Worm (Caenorhabditis elegans) whole organism, L4 larva: ENCODE results near the gene F19B10.1.
A peak's percentile ranks its signal among the peaks of the same experiment; 100 is the strongest.

Source experiments
- F10B5.3 ChIP-seq: sonication (generic microtip); optimal IDR thresholded peaks from 2 replicates; lab custom pipeline; 2016; ENCODE audit warnings: mild to moderate bottlenecking, missing genetic modification characterization, missing compliant biosample characterization
- F49E8.2 ChIP-seq: sonication (generic microtip); optimal IDR thresholded peaks from 2 replicates; lab custom pipeline; 2016; ENCODE audit warnings: missing compliant biosample characterization, mild to moderate bottlenecking, missing genetic modification characterization, borderline replicate concordance
- Y5F2A.4 ChIP-seq: fragments of 200-800 bp; sonication (Bioruptor generic); optimal IDR thresholded peaks from 2 replicates; lab custom pipeline; 2018; ENCODE audit warnings: mild to moderate bottlenecking, missing genetic modification characterization, missing compliant biosample characterization
- ZK337.2 ChIP-seq: fragments of 200-800 bp; sonication (Bioruptor generic); IDR thresholded peaks from 2 replicates; pipeline ENCODE4 v1.3.6; 2022; ENCODE audit warnings: missing genetic modification reagents, missing genetic modification characterization, missing compliant biosample characterization
- ceh-28 ChIP-seq: fragments of 150-350 bp; optimal IDR thresholded peaks from 2 replicates; lab custom pipeline; 2014; ENCODE audit warnings: missing biosample characterization, missing genetic modification reagents, missing genetic modification characterization
- ceh-44 ChIP-seq: fragments of 200-800 bp; sonication (Bioruptor generic); IDR thresholded peaks from 2 replicates; pipeline ENCODE4 v1.3.6; 2022; ENCODE audit warnings: missing genetic modification reagents, missing genetic modification characterization, missing compliant biosample characterization
- ceh-82 ChIP-seq: sonication (generic microtip); optimal IDR thresholded peaks from 2 replicates; lab custom pipeline; 2017; ENCODE audit warnings: missing biosample characterization, missing genetic modification characterization
- ces-1 ChIP-seq: fragments of 150-350 bp; sonication (generic microtip); optimal IDR thresholded peaks from 4 replicates; lab custom pipeline; 2014; ENCODE audit warnings: missing biosample characterization, missing genetic modification reagents, missing genetic modification characterization
- cey-2 ChIP-seq: sonication (generic microtip); optimal IDR thresholded peaks from 3 replicates; lab custom pipeline; 2017; ENCODE audit warnings: missing genetic modification characterization, mild to moderate bottlenecking, missing compliant biosample characterization, antibody characterized with exemption, borderline replicate concordance; ENCODE audit not compliant: insufficient read depth
- daf-12 ChIP-seq: fragments of 150-350 bp; optimal IDR thresholded peaks from 2 replicates; lab custom pipeline; 2014; ENCODE audit warnings: missing biosample characterization, missing genetic modification reagents, missing genetic modification characterization
- daf-16 ChIP-seq, 3 experiments: sonication (generic microtip); optimal IDR thresholded peaks; 2 replicates each; lab custom pipeline; 2016 to 2017; ENCODE audit warnings: missing genetic modification characterization in 3 of 3, missing genetic modification reagents in 3 of 3, mild to moderate bottlenecking in 2 of 3, missing compliant biosample characterization in 2 of 3, missing biosample characterization in 1 of 3, moderate library complexity in 1 of 3
- daf-19 ChIP-seq: fragments of 200-800 bp; sonication (Bioruptor generic); conservative IDR thresholded peaks from 2 replicates; pipeline ENCODE4 v1.3.6; 2022; ENCODE audit warnings: missing genetic modification characterization, missing compliant biosample characterization
- dmd-9 ChIP-seq: fragments of 200-800 bp; sonication (Bioruptor generic); IDR thresholded peaks from 2 replicates; pipeline ENCODE4 v1.3.6; 2022; ENCODE audit warnings: missing genetic modification reagents, missing genetic modification characterization, missing compliant biosample characterization
- fkh-10 ChIP-seq: fragments of 150-350 bp; optimal IDR thresholded peaks from 2 replicates; lab custom pipeline; 2014; ENCODE audit warnings: missing biosample characterization, missing genetic modification reagents, missing genetic modification characterization
- gei-8 ChIP-seq: fragments of 200-800 bp; sonication (Bioruptor generic); optimal IDR thresholded peaks from 2 replicates; lab custom pipeline; 2018; ENCODE audit warnings: mild to moderate bottlenecking, missing genetic modification characterization, missing compliant biosample characterization
- hlh-30 ChIP-seq: sonication (generic microtip); optimal IDR thresholded peaks from 2 replicates; lab custom pipeline; 2017; ENCODE audit warnings: antibody characterized with exemption, mild to moderate bottlenecking, missing genetic modification characterization, missing compliant biosample characterization; ENCODE audit not compliant: insufficient read depth
- lin-13 ChIP-seq: fragments of 150-350 bp; optimal IDR thresholded peaks from 2 replicates; lab custom pipeline; 2014; ENCODE audit warnings: missing biosample characterization, missing genetic modification reagents, missing genetic modification characterization
- lin-15B ChIP-seq: fragments of 150-350 bp; sonication (generic microtip); optimal IDR thresholded peaks from 3 replicates; lab custom pipeline; 2014; ENCODE audit warnings: missing biosample characterization, missing genetic modification characterization
- lin-29 ChIP-seq: fragments of 200-800 bp; sonication (Bioruptor generic); IDR thresholded peaks from 2 replicates; pipeline ENCODE4 v1.3.6; 2022; ENCODE audit warnings: missing genetic modification reagents, missing genetic modification characterization, missing compliant biosample characterization
- lin-39 ChIP-seq: fragments of 150-350 bp; optimal IDR thresholded peaks from 2 replicates; lab custom pipeline; 2014; ENCODE audit warnings: missing biosample characterization, missing genetic modification reagents, missing genetic modification characterization
- madf-5 ChIP-seq, 2 experiments: fragments of 200-800 bp; sonication (Bioruptor generic); IDR thresholded peaks; 2 replicates each; pipeline ENCODE4 v1.3.6; 2022; ENCODE audit warnings: missing compliant biosample characterization in 2 of 2, missing genetic modification characterization in 2 of 2
- mdl-1 ChIP-seq, 2 experiments: fragments of 150-350 bp in 1 of 2; sonication (generic microtip) in 1 of 2; optimal IDR thresholded peaks; 2 replicates each; lab custom pipeline; 2014 to 2017; ENCODE audit warnings: missing biosample characterization in 2 of 2, missing genetic modification characterization in 2 of 2
- mes-2 ChIP-seq: sonication (generic microtip); optimal IDR thresholded peaks from 2 replicates; lab custom pipeline; 2016; ENCODE audit warnings: missing genotype, mild to moderate bottlenecking, missing genetic modification characterization, missing compliant biosample characterization; ENCODE audit not compliant: poor library complexity, severe bottlenecking
- mxl-3 ChIP-seq: fragments of 200-800 bp; sonication (Bioruptor generic); optimal IDR thresholded peaks from 2 replicates; lab custom pipeline; 2018; ENCODE audit warnings: mild to moderate bottlenecking, missing genetic modification characterization, missing compliant biosample characterization
- nhr-111 ChIP-seq: fragments of 200-800 bp; sonication (Bioruptor generic); optimal IDR thresholded peaks from 2 replicates; lab custom pipeline; 2018; ENCODE audit warnings: mild to moderate bottlenecking, missing genetic modification characterization, missing compliant biosample characterization
- nhr-28 ChIP-seq: fragments of 150-350 bp; optimal IDR thresholded peaks from 2 replicates; lab custom pipeline; 2014; ENCODE audit warnings: missing biosample characterization, missing genetic modification characterization
- nhr-76 ChIP-seq: fragments of 150-350 bp; optimal IDR thresholded peaks from 2 replicates; lab custom pipeline; 2014; ENCODE audit warnings: missing biosample characterization, missing genetic modification characterization
- nhr-77 ChIP-seq: fragments of 150-350 bp; optimal IDR thresholded peaks from 2 replicates; lab custom pipeline; 2014; ENCODE audit warnings: missing biosample characterization, missing genetic modification characterization
- sdz-12 ChIP-seq: fragments of 200-800 bp; sonication (Bioruptor generic); optimal IDR thresholded peaks from 2 replicates; lab custom pipeline; 2018; ENCODE audit warnings: mild to moderate bottlenecking, missing genetic modification characterization, missing compliant biosample characterization
- tag-97 ChIP-seq: fragments of 200-800 bp; sonication (Bioruptor generic); IDR thresholded peaks from 2 replicates; pipeline ENCODE4 v1.3.6; 2022; ENCODE audit warnings: missing genetic modification characterization, missing compliant biosample characterization
- tra-1 ChIP-seq: fragments of 200-800 bp; sonication (Bioruptor generic); IDR thresholded peaks from 2 replicates; pipeline ENCODE4 v1.3.6; 2022; ENCODE audit warnings: missing genetic modification reagents, missing genetic modification characterization, missing compliant biosample characterization
- unc-39 ChIP-seq: sonication (generic microtip); optimal IDR thresholded peaks from 2 replicates; lab custom pipeline; 2017; ENCODE audit warnings: missing biosample characterization, missing genetic modification characterization
- unc-62 ChIP-seq, 3 experiments: fragments of 150-350 bp in 1 of 3; sonication (generic microtip); optimal IDR thresholded peaks in 2 of 3; peaks in 1 of 3; 1 replicate in 1 of 3; 2 replicates in 2 of 3; lab custom pipeline; 2014 to 2017; ENCODE audit warnings: missing biosample characterization in 3 of 3, missing genetic modification characterization in 3 of 3, missing genetic modification reagents in 3 of 3, missing genotype in 1 of 3
- zfp-2 ChIP-seq: sonication (generic microtip); optimal IDR thresholded peaks from 2 replicates; lab custom pipeline; 2016; ENCODE audit warnings: mild to moderate bottlenecking, missing genetic modification characterization, missing compliant biosample characterization

The F19B10.1 gene

DNA sequence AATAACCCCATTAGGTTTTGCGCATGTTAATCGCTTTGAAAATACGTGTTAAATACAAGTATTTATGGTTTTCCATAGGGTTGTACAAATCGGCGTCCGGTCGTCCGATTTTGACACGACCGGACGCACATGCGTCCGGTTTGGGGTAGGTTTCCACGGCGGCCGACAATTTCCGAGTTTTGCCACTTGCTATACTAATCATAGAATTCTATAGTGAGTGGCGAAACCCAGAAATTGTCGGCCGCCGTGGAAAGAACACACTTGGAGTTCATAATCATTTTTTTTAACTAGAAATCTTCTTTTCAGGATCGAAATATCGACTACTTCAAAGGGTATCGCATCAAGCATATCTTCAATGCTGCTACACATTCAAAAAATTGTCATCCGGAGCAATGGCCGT, 48.2 kb upstream of the F19B10.1 start:
- TF ChIP-seq F10B5.3 (tag; lab: Kevin White, UChicago) (no peak), unc-62 (GFP tag; optimal IDR thresholded peaks at IDR 0.05 in 1 of 2; lab: Kevin White, UChicago) (peak in 1 of 2 experiments; percentile 82), unc-62 (tag; optimal IDR thresholded peaks at IDR 0.05; lab: Kevin White, UChicago) (no peak), Y5F2A.4 (GFP tag; lab: Kevin White, UChicago) (no peak)

DNA sequence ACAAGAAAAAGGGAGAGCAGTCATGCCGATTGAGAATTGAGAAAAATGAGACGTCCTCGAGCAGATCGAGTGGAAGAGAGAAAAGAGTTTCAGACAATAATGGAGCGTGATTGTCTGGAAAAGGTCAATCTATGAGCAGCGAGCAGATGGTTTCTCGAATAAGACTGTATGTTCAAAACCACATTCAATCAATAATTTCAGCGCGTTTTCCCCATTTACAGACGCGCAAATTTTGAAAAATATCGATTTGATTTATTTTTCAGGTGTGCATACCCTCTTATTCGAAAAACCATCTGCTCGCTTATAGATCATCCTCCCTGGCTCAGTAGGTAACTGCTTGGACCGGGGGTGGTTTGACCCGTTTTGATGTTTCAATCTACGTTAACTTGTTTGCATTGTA, 43.7 kb upstream of the F19B10.1 start, which contains the start of gene fbxb-31:
fbxb-31 (minus strand) TSS at position 101 of the 400 bp plus-strand sequence.
- no peak for TF ChIP-seq daf-12 (tag; lab: Kevin White, UChicago)
- TF ChIP-seq tra-1 (GFP tag; lab: Robert Waterston, UW), result no peak
- no peak for TF ChIP-seq dmd-9 (GFP tag; lab: Robert Waterston, UW)
- no peak for TF ChIP-seq ceh-44 (GFP tag; lab: Robert Waterston, UW)
- TF ChIP-seq mxl-3 (GFP tag; lab: Kevin White, UChicago), result no peak
- TF ChIP-seq ceh-28 (tag; lab: Kevin White, UChicago), result no peak
- no peak for TF ChIP-seq lin-29 (GFP tag; lab: Robert Waterston, UW)
- no peak for TF ChIP-seq nhr-77 (tag; lab: Kevin White, UChicago)
- TF ChIP-seq nhr-111 (GFP tag; lab: Kevin White, UChicago), result no peak
- no peak for TF ChIP-seq sdz-12 (GFP tag; lab: Kevin White, UChicago)
- no peak for TF ChIP-seq lin-15B (tag; lab: Kevin White, UChicago)
- TF ChIP-seq mes-2 (tag; lab: Kevin White, UChicago), result no peak
- no peak for TF ChIP-seq ZK337.2 (GFP tag; lab: Robert Waterston, UW)
- no peak for TF ChIP-seq zfp-2 (tag; lab: Kevin White, UChicago)

DNA sequence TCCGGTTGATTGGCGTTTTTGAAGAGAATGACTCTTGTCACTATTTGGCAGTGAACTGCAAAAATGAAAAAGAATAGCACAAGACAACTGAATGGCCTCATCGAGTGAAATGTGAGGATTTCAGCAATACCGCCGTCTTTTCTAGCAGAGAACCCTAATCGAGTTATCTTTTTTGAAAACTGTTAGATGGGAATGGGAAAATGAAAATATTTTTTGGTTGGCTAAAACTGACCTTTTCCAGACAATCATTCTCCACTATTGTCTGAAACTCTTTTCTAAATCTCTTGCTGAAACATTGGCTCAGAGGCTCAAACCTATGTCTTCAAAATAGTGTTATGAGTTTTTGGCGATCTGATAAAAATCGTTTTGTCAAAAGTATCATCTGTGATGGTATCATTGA, 42.8 kb upstream of the F19B10.1 start, which contains the start of gene M151.10:
M151.10 (minus strand) TSS at position 101 of the 400 bp plus-strand sequence.
- TF ChIP-seq dmd-9 (GFP tag; lab: Robert Waterston, UW) (no peak), unc-39 (no peak), mdl-1 (tag; optimal IDR thresholded peaks at IDR 0.05; lab: Kevin White, UChicago) (no peak), cey-2 (tag; lab: Kevin White, UChicago) (no peak)

DNA sequence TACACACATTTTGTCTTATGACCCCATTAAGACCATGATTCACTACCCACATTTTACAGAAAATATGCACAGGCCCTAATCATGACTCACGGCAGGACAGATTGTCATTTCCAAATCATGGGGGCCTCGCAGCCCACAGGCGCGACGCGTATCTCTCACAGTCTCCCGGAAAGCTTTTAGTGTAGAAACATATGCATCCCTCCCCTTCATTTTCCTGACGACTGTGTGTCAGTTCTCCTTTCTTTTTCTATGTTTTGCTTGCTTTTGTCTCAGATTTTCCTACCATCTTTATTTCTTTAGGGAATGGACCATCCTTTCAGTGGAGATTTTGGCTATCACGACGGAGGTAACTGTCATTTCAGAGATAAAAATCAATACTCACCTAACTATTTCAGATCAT, 41.8 kb upstream of the F19B10.1 start, which contains the start of gene M151.1:
M151.1 (plus strand) TSS at position 301 of the 400 bp plus-strand sequence.
- TF ChIP-seq ceh-82 (no peak), tag-97 (GFP tag; lab: Robert Waterston, UW) (no peak), ces-1 (GFP tag; lab: Kevin White, UChicago) (no peak), ZK337.2 (GFP tag; lab: Robert Waterston, UW) (no peak), lin-15B (tag; lab: Kevin White, UChicago) (no peak), lin-13 (GFP tag; lab: Kevin White, UChicago) (no peak), lin-39 (tag; lab: Kevin White, UChicago) (no peak), zfp-2 (tag; lab: Kevin White, UChicago) (no peak), daf-19 (GFP tag; lab: Robert Waterston, UW) (no peak), daf-16 (GFP tag; optimal IDR thresholded peaks at IDR 0.05; lab: Kevin White, UChicago) (no peak), daf-16 (tag; optimal IDR thresholded peaks at IDR 0.05; lab: Kevin White, UChicago) (no peak), daf-12 (tag; lab: Kevin White, UChicago) (no peak), nhr-76 (tag; lab: Kevin White, UChicago) (no peak)

- no peak for TF ChIP-seq F10B5.3 (tag; lab: Kevin White, UChicago)
- TF ChIP-seq nhr-28 (tag; lab: Kevin White, UChicago), result no peak
- no peak for TF ChIP-seq fkh-10 (GFP tag; lab: Kevin White, UChicago)
- no peak for TF ChIP-seq madf-5 (GFP tag; IDR thresholded peaks at IDR 0.05; lab: Robert Waterston, UW)
- no peak for TF ChIP-seq cey-2 (tag; lab: Kevin White, UChicago)
- no peak for TF ChIP-seq F49E8.2 (tag; lab: Kevin White, UChicago)
- no peak for TF ChIP-seq hlh-30 (tag; lab: Kevin White, UChicago)
- no peak for TF ChIP-seq gei-8 (GFP tag; lab: Kevin White, UChicago)
Observed at ce11 chrII:3647111-3647510, 35.9 kb upstream of the F19B10.1 start, which contains the start of gene fbxb-33. fbxb-33 (plus strand) TSS chrII:3647411.
